Worm (Caenorhabditis elegans): ENCODE measurements around the gene ehn-3.

ehn-3 gene

DNA sequence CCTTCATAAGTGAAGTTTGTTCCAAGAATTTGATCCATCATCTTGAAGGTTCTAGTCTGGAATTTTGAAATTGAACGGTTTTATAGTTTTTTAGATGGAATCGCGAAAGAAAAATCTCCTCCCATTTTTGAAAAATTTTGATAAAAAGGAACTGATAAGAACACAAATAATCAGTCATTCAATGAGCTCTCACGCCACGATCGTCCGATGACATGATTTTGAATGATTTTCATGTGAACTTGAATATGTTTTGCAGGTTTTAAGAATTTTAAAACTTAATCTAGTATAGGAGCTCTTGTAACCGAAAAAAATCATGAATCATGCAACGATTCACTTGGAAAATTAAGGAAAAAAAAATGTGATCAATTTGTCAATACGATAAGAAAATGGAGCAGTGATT lies 42.0 kb downstream of the ehn-3 start, which contains the start of gene elo-5:
Gene elo-5, minus strand, starts transcription at position 56 of the 400 bp plus-strand sequence.
- TF ChIP-seq elt-2 (tag; optimal IDR thresholded peaks at IDR 0.05) (peak; percentile 39), ceh-45 (GFP tag; IDR thresholded peaks at IDR 0.05) (no peak)

ce11 chrIV:5374946-5375345 lies 44.1 kb downstream of the ehn-3 start:
- TF ChIP-seq pat-9 (tag; optimal IDR thresholded peaks at IDR 0.05) (no peak), K02D7.2 (tag; optimal IDR thresholded peaks at IDR 0.05) (no peak), ceh-24 (tag; optimal IDR thresholded peaks at IDR 0.05) (no peak), sox-2 (GFP tag; IDR thresholded peaks at IDR 0.05) (no peak), ceh-14 (tag; optimal IDR thresholded peaks at IDR 0.05) (no peak), unc-3 (GFP tag; conservative IDR thresholded peaks at IDR 0.05) (no peak), unc-3 (tag; optimal IDR thresholded peaks at IDR 0.05) (no peak), nhr-232 (tag; optimal IDR thresholded peaks at IDR 0.05) (no peak), ztf-16 (tag; optimal IDR thresholded peaks at IDR 0.05) (no peak), ceh-19 (GFP tag; optimal IDR thresholded peaks at IDR 0.05) (no peak), ceh-2 (tag; optimal IDR thresholded peaks at IDR 0.05) (no peak), pax-1 (tag; optimal IDR thresholded peaks at IDR 0.05) (no peak), tbx-2 (tag; optimal IDR thresholded peaks at IDR 0.05) (no peak), C08G9.2 (tag; optimal IDR thresholded peaks at IDR 0.05) (no peak), sox-4 (tag; optimal IDR thresholded peaks at IDR 0.05) (no peak), mec-3 (tag; optimal IDR thresholded peaks at IDR 0.05; ENCODE audit: borderline replicate concordance) (no peak)

DNA sequence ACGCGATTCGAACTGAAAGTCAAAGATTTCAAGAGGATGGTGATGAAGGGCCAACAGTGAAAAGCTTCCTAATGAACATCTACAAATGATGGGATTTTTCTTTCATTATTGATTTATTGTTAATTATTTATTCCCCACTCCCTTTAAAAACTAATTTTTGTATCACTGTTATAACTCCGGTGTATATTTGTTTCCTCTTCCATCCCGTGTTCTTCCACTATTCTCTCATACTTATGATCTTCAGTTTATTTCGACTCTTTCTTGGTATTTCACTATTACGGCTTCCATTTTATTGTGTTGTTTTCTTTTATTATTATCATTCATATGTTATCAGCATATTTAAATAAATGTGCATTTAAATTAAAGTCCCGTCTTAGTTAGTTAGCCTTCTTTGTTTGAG lies 44.7 kb downstream of the ehn-3 start:
- TF ChIP-seq ceh-9 (tag; optimal IDR thresholded peaks at IDR 0.05) (no peak), rnt-1 (tag; optimal IDR thresholded peaks at IDR 0.05) (no peak), ceh-31 (tag; optimal IDR thresholded peaks at IDR 0.05) (no peak), sox-2 (GFP tag; IDR thresholded peaks at IDR 0.05) (no peak), ceh-22 (tag; optimal IDR thresholded peaks at IDR 0.05) (no peak)

DNA sequence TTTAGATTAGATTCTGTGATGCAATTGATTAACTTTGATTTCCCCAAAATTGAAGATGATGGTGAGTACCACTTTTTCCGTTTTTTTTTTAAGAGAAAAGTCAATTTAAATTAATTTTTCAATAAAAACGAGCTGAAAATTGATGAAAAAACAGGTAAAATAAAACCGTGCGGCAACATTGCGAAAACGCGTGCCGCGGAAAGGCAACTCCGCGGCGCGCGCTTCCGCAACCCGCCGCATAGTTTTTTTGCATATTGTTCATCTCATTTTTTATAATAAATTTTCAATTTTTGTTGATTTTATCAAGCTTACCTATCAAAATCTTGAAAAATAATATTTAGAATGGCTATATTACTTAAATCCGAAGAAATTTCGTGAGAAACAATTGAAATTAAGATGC lies 48.1 kb downstream of the ehn-3 start:
- TF ChIP-seq syd-9 (tag; optimal IDR thresholded peaks at IDR 0.05) (no peak), hlh-8 (tag; optimal IDR thresholded peaks at IDR 0.05) (no peak), unc-86 (tag; optimal IDR thresholded peaks at IDR 0.05) (peak; percentile 44), fkh-6 (tag; optimal IDR thresholded peaks at IDR 0.05) (no peak), fax-1 (tag; optimal IDR thresholded peaks at IDR 0.05) (peak; percentile 33), ceh-31 (tag; optimal IDR thresholded peaks at IDR 0.05) (peak; percentile 47), ztf-16 (tag; optimal IDR thresholded peaks at IDR 0.05) (peak; percentile 21), pag-3 (tag; optimal IDR thresholded peaks at IDR 0.05; ENCODE audit: borderline replicate concordance) (no peak), che-1 (tag; optimal IDR thresholded peaks at IDR 0.05) (no peak), pros-1 (tag; optimal IDR thresholded peaks at IDR 0.05) (no peak), sox-2 (GFP tag; IDR thresholded peaks at IDR 0.05) (no peak), nfya-1 (tag; optimal IDR thresholded peaks at IDR 0.05) (peak; percentile 49), ceh-48 (tag; optimal IDR thresholded peaks at IDR 0.05) (no peak), C08G9.2 (tag; optimal IDR thresholded peaks at IDR 0.05) (no peak), madf-2 (tag; optimal IDR thresholded peaks at IDR 0.05) (no peak), ceh-18 (tag; optimal IDR thresholded peaks at IDR 0.05) (no peak), unc-42 (tag; optimal IDR thresholded peaks at IDR 0.05) (no peak), pax-1 (tag; optimal IDR thresholded peaks at IDR 0.05) (no peak), ceh-2 (tag; optimal IDR thresholded peaks at IDR 0.05) (peak; percentile 43), nhr-11 (tag; optimal IDR thresholded peaks at IDR 0.05) (no peak), ama-1 (optimal IDR thresholded peaks at IDR 0.05) (no peak), odd-2 (tag; optimal IDR thresholded peaks at IDR 0.05) (no peak), ceh-34 (tag; optimal IDR thresholded peaks at IDR 0.05) (peak; percentile 71), ets-4 (tag; optimal IDR thresholded peaks at IDR 0.05) (no peak), fkh-10 (GFP tag; optimal IDR thresholded peaks at IDR 0.05) (no peak), ceh-19 (GFP tag; optimal IDR thresholded peaks at IDR 0.05) (no peak), Y22D7AL.16 (tag; optimal IDR thresholded peaks at IDR 0.05) (no peak), lin-11 (tag; optimal IDR thresholded peaks at IDR 0.05) (no peak), zip-5 (tag; optimal IDR thresholded peaks at IDR 0.05) (peak; percentile 52), lim-6 (tag; optimal IDR thresholded peaks at IDR 0.05) (no peak), ceh-6 (GFP tag; optimal IDR thresholded peaks at IDR 0.05) (no peak), ttx-3 (tag; optimal IDR thresholded peaks at IDR 0.05) (peak; percentile 72), hlh-15 (tag; optimal IDR thresholded peaks at IDR 0.05) (peak; percentile 14), ceh-30 (tag; optimal IDR thresholded peaks at IDR 0.05) (no peak)
